Worm (Caenorhabditis elegans): ENCODE measurements around the gene Y60C6A.1.

Gene Y60C6A.1

ce11 chrV:4810653-4811052 lies 27.2 kb downstream of the Y60C6A.1 start (continued):
- TF ChIP-seq Y116A8C.19 (tag; optimal IDR thresholded peaks at IDR 0.05; ENCODE audit: borderline replicate concordance) (no peak), dpl-1 (GFP tag; optimal IDR thresholded peaks at IDR 0.05) (peak in 1 of 3 experiments; percentile 51), C16A3.4 (tag; optimal IDR thresholded peaks at IDR 0.05) (no peak), F16B12.6 (tag; optimal IDR thresholded peaks at IDR 0.05) (peak; percentile 2), nhr-47 (tag; optimal IDR thresholded peaks at IDR 0.05) (peak; percentile 21), ces-1 (GFP tag; optimal IDR thresholded peaks at IDR 0.05) (no peak), alr-1 (tag; optimal IDR thresholded peaks at IDR 0.05; ENCODE audit: borderline replicate concordance) (no peak), C34B4.2 (tag; optimal IDR thresholded peaks at IDR 0.05) (no peak), snu-23 (GFP tag; optimal IDR thresholded peaks at IDR 0.05) (peak; percentile 55), C04F5.9 (tag; optimal IDR thresholded peaks at IDR 0.05) (no peak), unc-30 (tag; optimal IDR thresholded peaks at IDR 0.05) (no peak), unc-98 (GFP tag; IDR thresholded peaks at IDR 0.05) (no peak), fkh-10 (GFP tag; optimal IDR thresholded peaks at IDR 0.05) (no peak), lin-35 (GFP tag; optimal IDR thresholded peaks at IDR 0.05) (peak in 1 of 2 experiments; percentile 62), lin-14 (GFP tag; optimal IDR thresholded peaks at IDR 0.05) (peak; percentile 85), jun-1 (tag; optimal IDR thresholded peaks at IDR 0.05) (no peak), grh-1 (GFP tag; IDR thresholded peaks at IDR 0.05) (no peak), ztf-4 (tag; optimal IDR thresholded peaks at IDR 0.05) (no peak), pqm-1 (tag; optimal IDR thresholded peaks at IDR 0.05) (no peak), ceh-88 (GFP tag; IDR thresholded peaks at IDR 0.05) (no peak), sptf-1 (tag; optimal IDR thresholded peaks at IDR 0.05) (no peak)

DNA sequence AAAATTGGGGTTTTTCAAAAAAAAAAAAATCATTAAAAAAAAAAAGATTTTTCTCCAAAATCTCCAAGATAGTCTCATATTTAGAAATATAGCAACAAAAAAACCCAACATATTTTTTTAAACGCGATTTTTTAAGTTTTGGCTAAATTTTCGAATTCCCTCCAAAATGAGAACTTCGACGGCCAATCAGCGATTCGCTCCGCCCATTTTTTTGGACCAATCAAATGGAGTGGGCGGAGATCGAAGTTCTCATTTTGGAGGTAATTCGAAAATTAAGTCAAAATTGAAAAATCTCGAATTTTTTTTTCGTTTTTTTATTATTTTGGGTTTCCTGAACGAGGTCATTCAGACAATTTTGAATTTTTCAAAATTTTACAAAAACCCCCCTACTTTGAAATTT lies 30.4 kb downstream of the Y60C6A.1 start:
- TF ChIP-seq efl-1 (optimal IDR thresholded peaks at IDR 0.05) = no peak
- peak in 1 of 2 experiments; percentile 18 for TF ChIP-seq efl-1 (GFP tag; optimal IDR thresholded peaks at IDR 0.05 in 1 of 2)
- TF ChIP-seq sptf-1 (tag; optimal IDR thresholded peaks at IDR 0.05) = no peak
- no peak for TF ChIP-seq nhr-85 (tag)
- no peak for TF ChIP-seq zag-1 (tag; optimal IDR thresholded peaks at IDR 0.05)
- no peak for TF ChIP-seq irx-1 (tag; optimal IDR thresholded peaks at IDR 0.05)
- TF ChIP-seq nhr-28 (tag; optimal IDR thresholded peaks at IDR 0.05) = no peak
- TF ChIP-seq nhr-84 (tag; optimal IDR thresholded peaks at IDR 0.05) = no peak
- TF ChIP-seq F16B12.6 (tag; optimal IDR thresholded peaks at IDR 0.05) = no peak

ce11 chrV:4818563-4818962 lies 35.1 kb downstream of the Y60C6A.1 start, which contains the start of gene ccep-97:
Gene ccep-97 (minus strand): TSS chrV:4818663.
- TF ChIP-seq hlh-17 (GFP tag; optimal IDR thresholded peaks at IDR 0.05; ENCODE audit: borderline replicate concordance) = no peak
- no peak for TF ChIP-seq ets-5 (GFP tag; IDR thresholded peaks at IDR 0.05)
- no peak for TF ChIP-seq skn-1 (tag; optimal IDR thresholded peaks at IDR 0.05)
- TF ChIP-seq xbp-1 (tag; optimal IDR thresholded peaks at IDR 0.05) = no peak
- no peak for TF ChIP-seq fkh-8 (tag; optimal IDR thresholded peaks at IDR 0.05)
- TF ChIP-seq Y116A8C.19 (tag; optimal IDR thresholded peaks at IDR 0.05; ENCODE audit: borderline replicate concordance) = no peak
- TF ChIP-seq tlp-1 (tag; optimal IDR thresholded peaks at IDR 0.05) = no peak
- TF ChIP-seq efl-1 (optimal IDR thresholded peaks at IDR 0.05) = no peak
- no peak for TF ChIP-seq efl-1 (GFP tag; optimal IDR thresholded peaks at IDR 0.05 in 1 of 2)
- no peak for TF ChIP-seq lin-39 (tag; optimal IDR thresholded peaks at IDR 0.05)
- TF ChIP-seq lin-13 (GFP tag; optimal IDR thresholded peaks at IDR 0.05) = no peak
- no peak for TF ChIP-seq sptf-1 (tag; optimal IDR thresholded peaks at IDR 0.05)
- no peak for TF ChIP-seq fkh-10 (GFP tag; optimal IDR thresholded peaks at IDR 0.05)
- no peak for TF ChIP-seq aly-2 (tag; optimal IDR thresholded peaks at IDR 0.05)
- no peak for TF ChIP-seq mef-2 (tag; optimal IDR thresholded peaks at IDR 0.05)
- no peak for TF ChIP-seq sox-4 (tag; optimal IDR thresholded peaks at IDR 0.05)
- no peak for TF ChIP-seq dpl-1 (GFP tag; optimal IDR thresholded peaks at IDR 0.05)
- TF ChIP-seq nhr-85 (tag) = no peak
- no peak for TF ChIP-seq ceh-63 (GFP tag; optimal IDR thresholded peaks at IDR 0.05)
- no peak for TF ChIP-seq swsn-7 (tag; optimal IDR thresholded peaks at IDR 0.05)
- no peak for TF ChIP-seq vab-15 (tag; optimal IDR thresholded peaks at IDR 0.05)

All from whole organism, L1 larva.